Worm (Caenorhabditis elegans) whole organism, midembryonic: ENCODE results near the gene Y73B6BL.14.

Experiments used
- tab-1 ChIP-seq: fragments of 200-800 bp; sonication (Bioruptor generic); IDR thresholded peaks from 2 replicates; pipeline ENCODE4 v1.3.6; 2022; ENCODE audit warnings: missing genetic modification characterization, missing compliant biosample characterization
- ztf-23 ChIP-seq: fragments of 200-800 bp; sonication (Bioruptor generic); IDR thresholded peaks from 2 replicates; pipeline ENCODE4 v1.3.6; 2022; ENCODE audit warnings: missing genetic modification reagents, missing genetic modification characterization, missing compliant biosample characterization

- no peak for TF ChIP-seq ztf-23 (GFP tag; lab: Robert Waterston, UW)
- TF ChIP-seq tab-1 (GFP tag; lab: Robert Waterston, UW), result no peak
Measured at ce11 chrIV:6361668-6362067, 18.9 kb upstream of the Y73B6BL.14 start, which contains the start of gene Y73B6BL.47.
